Worm (Caenorhabditis elegans) whole organism, L4 larva: ENCODE data around the gene C32D5.8.

Experiments
- F37D6.2 ChIP-seq: sonication (generic microtip); optimal IDR thresholded peaks from 2 replicates; lab custom pipeline; 2016; ENCODE audit warnings: mild to moderate bottlenecking, missing genetic modification characterization, missing compliant biosample characterization
- ces-1 ChIP-seq: fragments of 150-350 bp; sonication (generic microtip); optimal IDR thresholded peaks from 4 replicates; lab custom pipeline; 2014; ENCODE audit warnings: missing biosample characterization, missing genetic modification reagents, missing genetic modification characterization
- fkh-10 ChIP-seq: fragments of 150-350 bp; optimal IDR thresholded peaks from 2 replicates; lab custom pipeline; 2014; ENCODE audit warnings: missing biosample characterization, missing genetic modification reagents, missing genetic modification characterization
- nhr-111 ChIP-seq: fragments of 200-800 bp; sonication (Bioruptor generic); optimal IDR thresholded peaks from 2 replicates; lab custom pipeline; 2018; ENCODE audit warnings: mild to moderate bottlenecking, missing genetic modification characterization, missing compliant biosample characterization
- unc-62 ChIP-seq, 3 experiments: fragments of 150-350 bp in 1 of 3; sonication (generic microtip); optimal IDR thresholded peaks in 2 of 3; peaks in 1 of 3; 1 replicate in 1 of 3; 2 replicates in 2 of 3; lab custom pipeline; 2014 to 2017; ENCODE audit warnings: missing biosample characterization in 3 of 3, missing genetic modification characterization in 3 of 3, missing genetic modification reagents in 3 of 3, missing genotype in 1 of 3

- TF ChIP-seq ces-1 (GFP tag; lab: Kevin White, UChicago) (no peak), unc-62 (GFP tag; optimal IDR thresholded peaks at IDR 0.05 in 1 of 2; lab: Kevin White, UChicago) (no peak), unc-62 (tag; optimal IDR thresholded peaks at IDR 0.05; lab: Kevin White, UChicago) (no peak), nhr-111 (GFP tag; lab: Kevin White, UChicago) (no peak), F37D6.2 (tag; lab: Kevin White, UChicago) (no peak), fkh-10 (GFP tag; lab: Kevin White, UChicago) (no peak)
These were observed 15.1 kb upstream of the C32D5.8 start, which contains the start of gene K10B2.4 for ce11 chrII:6360822-6361221.
